Worm (Caenorhabditis elegans) whole organism, young adult: ENCODE measurements around the gene dpm-3.

Source experiments
- B0261.1 ChIP-seq: sonication (generic microtip); optimal IDR thresholded peaks from 2 replicates; lab custom pipeline; 2016; ENCODE audit warnings: mild to moderate bottlenecking, missing genetic modification characterization, moderate library complexity, missing compliant biosample characterization
- C06A6.2 ChIP-seq: fragments of 200-800 bp; sonication (Bioruptor generic); conservative IDR thresholded peaks from 2 replicates; pipeline ENCODE4 v1.3.6; 2022; ENCODE audit warnings: missing genetic modification characterization, missing compliant biosample characterization
- D2030.7 ChIP-seq: fragments of 200-800 bp; sonication (Bioruptor generic); IDR thresholded peaks from 2 replicates; pipeline ENCODE4 v1.3.6; 2022; ENCODE audit warnings: missing genetic modification reagents, missing genetic modification characterization, missing compliant biosample characterization
- F10E7.11 ChIP-seq: sonication (generic microtip); optimal IDR thresholded peaks from 2 replicates; lab custom pipeline; 2017; ENCODE audit warnings: mild to moderate bottlenecking, missing genetic modification characterization, moderate library complexity, missing compliant biosample characterization
- F22D6.2 ChIP-seq: sonication (generic microtip); optimal IDR thresholded peaks from 2 replicates; lab custom pipeline; 2016; ENCODE audit warnings: mild to moderate bottlenecking, missing genetic modification characterization, missing compliant biosample characterization
- F37B4.10 ChIP-seq: fragments of 200-800 bp; sonication (Bioruptor generic); IDR thresholded peaks from 2 replicates; pipeline ENCODE4 v1.3.6; 2022; ENCODE audit warnings: missing genetic modification characterization, missing compliant biosample characterization
- F39B2.1 ChIP-seq: fragments of 200-800 bp; sonication (Bioruptor generic); IDR thresholded peaks from 2 replicates; pipeline ENCODE4 v1.3.6; 2022; ENCODE audit warnings: missing genetic modification reagents, missing genetic modification characterization, missing compliant biosample characterization
- F49E8.2 ChIP-seq: sonication (generic microtip); optimal IDR thresholded peaks from 3 replicates; lab custom pipeline; 2017; ENCODE audit warnings: missing genetic modification characterization, mild to moderate bottlenecking, missing compliant biosample characterization, antibody characterized with exemption, moderate library complexity; ENCODE audit not compliant: insufficient read depth
- F55B11.4 ChIP-seq: sonication (generic microtip); optimal IDR thresholded peaks from 2 replicates; lab custom pipeline; 2016; ENCODE audit warnings: missing compliant biosample characterization, missing genetic modification characterization, borderline replicate concordance; ENCODE audit not compliant: insufficient read depth
- K12H6.12 ChIP-seq: fragments of 200-800 bp; sonication (Bioruptor generic); optimal IDR thresholded peaks from 2 replicates; lab custom pipeline; 2018; ENCODE audit warnings: mild to moderate bottlenecking, missing genetic modification characterization, missing compliant biosample characterization
- Y53F4B.3 ChIP-seq: fragments of 200-800 bp; sonication (Bioruptor generic); IDR thresholded peaks from 2 replicates; pipeline ENCODE4 v1.3.6; 2022; ENCODE audit warnings: missing genetic modification reagents, missing genetic modification characterization, missing compliant biosample characterization
- Y53G8AR.9 ChIP-seq: fragments of 200-800 bp; sonication (Bioruptor generic); conservative IDR thresholded peaks from 2 replicates; pipeline ENCODE4 v1.3.6; 2022; ENCODE audit warnings: missing genetic modification reagents, missing genetic modification characterization, missing compliant biosample characterization
- aptf-3 ChIP-seq: fragments of 200-800 bp; sonication (Bioruptor generic); IDR thresholded peaks from 2 replicates; pipeline ENCODE4 v1.3.6; 2022; ENCODE audit warnings: missing genetic modification characterization, missing compliant biosample characterization
- atf-7 ChIP-seq: sonication (generic microtip); optimal IDR thresholded peaks from 2 replicates; lab custom pipeline; 2017; ENCODE audit warnings: mild to moderate bottlenecking, missing genetic modification characterization, missing compliant biosample characterization
- attf-3 ChIP-seq: fragments of 200-800 bp; sonication (Bioruptor generic); conservative IDR thresholded peaks from 2 replicates; pipeline ENCODE4 v1.3.6; 2022; ENCODE audit warnings: missing genetic modification reagents, missing genetic modification characterization, missing compliant biosample characterization
- attf-6 ChIP-seq: fragments of 200-800 bp; sonication (Bioruptor generic); IDR thresholded peaks from 2 replicates; pipeline ENCODE4 v1.3.6; 2022; ENCODE audit warnings: missing genetic modification reagents, missing genetic modification characterization, missing compliant biosample characterization
- cebp-2 ChIP-seq: fragments of 200-800 bp; sonication (Bioruptor generic); IDR thresholded peaks from 2 replicates; pipeline ENCODE4 v1.3.6; 2022; ENCODE audit warnings: missing genetic modification characterization, missing compliant biosample characterization
- ceh-100 ChIP-seq: fragments of 200-800 bp; sonication (Bioruptor generic); IDR thresholded peaks from 2 replicates; pipeline ENCODE4 v1.3.6; 2022; ENCODE audit warnings: missing genetic modification reagents, missing genetic modification characterization, missing compliant biosample characterization
- dpl-1 ChIP-seq: fragments of 150-350 bp; optimal IDR thresholded peaks from 2 replicates; lab custom pipeline; 2014; ENCODE audit warnings: missing biosample characterization, missing genetic modification reagents, missing genetic modification characterization
- efl-1 ChIP-seq: fragments of 150-350 bp; optimal IDR thresholded peaks from 2 replicates; lab custom pipeline; 2014; ENCODE audit warnings: missing biosample characterization, missing genetic modification reagents, missing genetic modification characterization
- egrh-3 ChIP-seq: fragments of 200-800 bp; sonication (Bioruptor generic); IDR thresholded peaks from 2 replicates; pipeline ENCODE4 v1.3.6; 2022; ENCODE audit warnings: missing genetic modification reagents, missing genetic modification characterization, missing compliant biosample characterization
- ekl-4 ChIP-seq: fragments of 200-800 bp; sonication (Bioruptor generic); IDR thresholded peaks from 2 replicates; pipeline ENCODE4 v1.3.6; 2022; ENCODE audit warnings: missing genetic modification reagents, missing genetic modification characterization, missing compliant biosample characterization
- fkh-3 ChIP-seq: sonication (generic microtip); optimal IDR thresholded peaks from 2 replicates; lab custom pipeline; 2016; ENCODE audit warnings: mild to moderate bottlenecking, missing genetic modification characterization, missing compliant biosample characterization
- hlh-26 ChIP-seq: fragments of 200-800 bp; sonication (Bioruptor generic); conservative IDR thresholded peaks from 2 replicates; pipeline ENCODE4 v1.3.6; 2022; ENCODE audit warnings: missing genetic modification reagents, missing genetic modification characterization, missing compliant biosample characterization
- lin-26 ChIP-seq: fragments of 200-800 bp; sonication (Bioruptor generic); IDR thresholded peaks from 2 replicates; pipeline ENCODE4 v1.3.6; 2022; ENCODE audit warnings: missing genetic modification reagents, missing genetic modification characterization, missing compliant biosample characterization
- lin-54 ChIP-seq: fragments of 200-800 bp; sonication (Bioruptor generic); optimal IDR thresholded peaks from 2 replicates; lab custom pipeline; 2018; ENCODE audit warnings: mild to moderate bottlenecking, missing genetic modification characterization, missing compliant biosample characterization
- lir-1 ChIP-seq: fragments of 200-800 bp; sonication (Bioruptor generic); conservative IDR thresholded peaks from 2 replicates; pipeline ENCODE4 v1.3.6; 2022; ENCODE audit warnings: missing genetic modification reagents, missing genetic modification characterization, missing compliant biosample characterization
- madf-3 ChIP-seq: fragments of 200-800 bp; sonication (Bioruptor generic); IDR thresholded peaks from 2 replicates; pipeline ENCODE4 v1.3.6; 2022; ENCODE audit warnings: missing genetic modification reagents, missing genetic modification characterization, missing compliant biosample characterization
- madf-8 ChIP-seq: fragments of 200-800 bp; sonication (Bioruptor generic); conservative IDR thresholded peaks from 2 replicates; pipeline ENCODE4 v1.3.6; 2022; ENCODE audit warnings: missing genetic modification reagents, missing genetic modification characterization, missing compliant biosample characterization
- mel-28 ChIP-seq: sonication (generic microtip); optimal IDR thresholded peaks from 2 replicates; lab custom pipeline; 2016; ENCODE audit warnings: borderline replicate concordance, mild to moderate bottlenecking, missing genetic modification characterization, missing compliant biosample characterization
- nfya-2 ChIP-seq: fragments of 200-800 bp; sonication (Bioruptor generic); IDR thresholded peaks from 2 replicates; pipeline ENCODE4 v1.3.6; 2022; ENCODE audit warnings: missing genetic modification reagents, missing genetic modification characterization, missing compliant biosample characterization
- nhr-179 ChIP-seq: sonication (generic microtip); optimal IDR thresholded peaks from 2 replicates; lab custom pipeline; 2016; ENCODE audit warnings: mild to moderate bottlenecking, missing genetic modification characterization, missing compliant biosample characterization
- nhr-27 ChIP-seq: fragments of 200-800 bp; sonication (Bioruptor generic); optimal IDR thresholded peaks from 2 replicates; lab custom pipeline; 2018; ENCODE audit warnings: mild to moderate bottlenecking, missing genetic modification characterization, moderate library complexity, missing compliant biosample characterization
- rec-8 ChIP-seq, 2 experiments: sonication (generic microtip); optimal IDR thresholded peaks; 2 replicates each; lab custom pipeline; 2016; ENCODE audit warnings: mild to moderate bottlenecking in 2 of 2, missing genetic modification characterization in 2 of 2, missing genetic modification reagents in 2 of 2, missing genotype in 2 of 2, missing biosample characterization in 1 of 2, missing compliant biosample characterization in 1 of 2, moderate library complexity in 1 of 2
- sdz-38 ChIP-seq: sonication (generic microtip); optimal IDR thresholded peaks from 2 replicates; lab custom pipeline; 2016; ENCODE audit warnings: missing genotype, missing genetic modification characterization, missing compliant biosample characterization
- snpc-1.1 ChIP-seq: sonication (generic microtip); optimal IDR thresholded peaks from 2 replicates; lab custom pipeline; 2017; ENCODE audit warnings: missing genetic modification characterization, mild to moderate bottlenecking, missing compliant biosample characterization, antibody characterized with exemption, moderate library complexity, missing genotype, missing genetic modification reagents; ENCODE audit not compliant: insufficient read depth
- snpc-1.3 ChIP-seq: sonication (generic microtip); optimal IDR thresholded peaks from 2 replicates; lab custom pipeline; 2017; ENCODE audit warnings: missing genetic modification characterization, mild to moderate bottlenecking, missing compliant biosample characterization, antibody characterized with exemption, moderate library complexity, missing genotype, missing genetic modification reagents; ENCODE audit not compliant: insufficient read depth
- somi-1 ChIP-seq: fragments of 200-800 bp; sonication (Bioruptor generic); optimal IDR thresholded peaks from 2 replicates; lab custom pipeline; 2018; ENCODE audit warnings: mild to moderate bottlenecking, missing genetic modification characterization, missing compliant biosample characterization
- tbx-9 ChIP-seq: sonication (generic microtip); optimal IDR thresholded peaks from 2 replicates; lab custom pipeline; 2016; ENCODE audit warnings: borderline replicate concordance, missing genetic modification characterization, inconsistent platforms, missing compliant biosample characterization
- xnd-1 ChIP-seq: sonication (generic microtip); optimal IDR thresholded peaks from 2 replicates; lab custom pipeline; 2016; ENCODE audit warnings: missing genotype, missing genetic modification reagents, missing genetic modification characterization, missing compliant biosample characterization
- zfh-2 ChIP-seq: fragments of 200-800 bp; sonication (Bioruptor generic); conservative IDR thresholded peaks from 2 replicates; pipeline ENCODE4 v1.3.6; 2022; ENCODE audit warnings: missing genetic modification reagents, missing genetic modification characterization, missing compliant biosample characterization
- ztf-22 ChIP-seq: fragments of 200-800 bp; sonication (Bioruptor generic); optimal IDR thresholded peaks from 2 replicates; lab custom pipeline; 2018; ENCODE audit warnings: mild to moderate bottlenecking, missing genetic modification characterization, moderate library complexity, missing compliant biosample characterization
- ztf-26 ChIP-seq: sonication (generic microtip); optimal IDR thresholded peaks from 2 replicates; lab custom pipeline; 2017; ENCODE audit warnings: missing genetic modification characterization, missing compliant biosample characterization
- ztf-28 ChIP-seq: fragments of 200-800 bp; sonication (Bioruptor generic); IDR thresholded peaks from 2 replicates; pipeline ENCODE4 v1.3.6; 2022; ENCODE audit warnings: missing genetic modification reagents, missing genetic modification characterization, missing compliant biosample characterization
- ztf-3 ChIP-seq: fragments of 200-800 bp; sonication (Bioruptor generic); optimal IDR thresholded peaks from 2 replicates; lab custom pipeline; 2018; ENCODE audit warnings: mild to moderate bottlenecking, missing genetic modification characterization, missing compliant biosample characterization

Gene dpm-3

ce11 chrIV:12414601-12415000 is 23.2 kb downstream of the dpm-3 start:
- TF ChIP-seq tbx-9 (tag; lab: Kevin White, UChicago) (no peak), snpc-1.3 (tag; lab: Kevin White, UChicago) (no peak), F37B4.10 (GFP tag; lab: Robert Waterston, UW) (no peak), ztf-26 (no peak), aptf-3 (GFP tag; lab: Robert Waterston, UW) (no peak), snpc-1.1 (tag; lab: Kevin White, UChicago) (no peak), ztf-3 (GFP tag; lab: Kevin White, UChicago) (no peak), lir-1 (no peak), fkh-3 (tag; lab: Kevin White, UChicago) (no peak), F49E8.2 (tag; lab: Kevin White, UChicago) (no peak), zfh-2 (GFP tag; lab: Robert Waterston, UW) (no peak), F10E7.11 (tag; lab: Kevin White, UChicago) (no peak), dpl-1 (GFP tag; lab: Kevin White, UChicago) (no peak)

- TF ChIP-seq nhr-27 (tag; lab: Kevin White, UChicago) (no peak), D2030.7 (GFP tag; lab: Robert Waterston, UW) (peak; percentile 28; the same call in 1 of the 2 replicates), egrh-3 (GFP tag; lab: Robert Waterston, UW) (no peak), ztf-22 (GFP tag; lab: Kevin White, UChicago) (no peak), F39B2.1 (no peak), F55B11.4 (tag; lab: Kevin White, UChicago) (no peak), lin-54 (GFP tag; lab: Kevin White, UChicago) (peak; percentile 13), xnd-1 (tag; lab: Kevin White, UChicago) (no peak), Y53G8AR.9 (GFP tag; lab: Robert Waterston, UW) (no peak), cebp-2 (GFP tag; lab: Robert Waterston, UW) (no peak), nhr-179 (tag; lab: Kevin White, UChicago) (no peak), madf-8 (GFP tag; lab: Robert Waterston, UW) (no peak), ztf-28 (no peak), K12H6.12 (tag; lab: Kevin White, UChicago) (no peak), hlh-26 (GFP tag; lab: Robert Waterston, UW) (no peak), snpc-1.1 (tag; lab: Kevin White, UChicago) (peak; percentile 86), somi-1 (GFP tag; lab: Kevin White, UChicago) (no peak), madf-3 (GFP tag; lab: Robert Waterston, UW) (no peak), nfya-2 (GFP tag; lab: Robert Waterston, UW) (no peak), lir-1 (no peak), C06A6.2 (no peak), dpl-1 (GFP tag; lab: Kevin White, UChicago) (no peak), mel-28 (tag; lab: Kevin White, UChicago) (no peak), F22D6.2 (tag; lab: Kevin White, UChicago) (no peak), efl-1 (no peak), ekl-4 (GFP tag; lab: Robert Waterston, UW) (no peak), B0261.1 (tag; lab: Kevin White, UChicago) (peak; percentile 94), ceh-100 (GFP tag; lab: Robert Waterston, UW) (no peak), sdz-38 (no peak), lin-26 (GFP tag; lab: Robert Waterston, UW) (peak; percentile 77), atf-7 (peak; percentile 11), Y53F4B.3 (no peak), attf-6 (GFP tag; lab: Robert Waterston, UW) (0 out of 2 replicates have a peak, but pooled peaks have one; percentile 40), rec-8 (tag; optimal IDR thresholded peaks at IDR 0.05; lab: Kevin White, UChicago) (no peak), attf-3 (GFP tag; lab: Robert Waterston, UW) (no peak)
Observed at ce11 chrIV:12416629-12417404, 25.4 kb downstream of the dpm-3 start.
